Worm (Caenorhabditis elegans): ENCODE measurements around the gene W09H1.1.

DNA sequence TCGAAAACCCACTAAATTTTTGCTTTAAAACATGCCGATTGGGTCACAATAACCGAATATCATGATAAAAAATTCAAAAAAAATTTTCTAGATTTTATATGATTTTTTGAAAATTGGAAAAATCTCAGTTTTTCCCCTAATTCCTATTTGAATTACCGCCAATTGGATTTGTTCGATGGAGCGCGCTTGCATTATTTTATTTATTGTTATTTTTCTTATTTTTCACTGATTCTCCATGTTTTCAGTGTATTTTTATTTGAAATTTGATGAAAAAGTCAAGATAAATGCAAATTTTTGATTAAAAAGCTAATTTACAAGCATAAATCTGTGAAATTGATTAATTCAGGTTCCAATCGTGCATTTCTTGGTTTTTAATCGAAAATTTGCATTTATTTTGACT lies 6.7 kb upstream of the W09H1.1 start:
- TF ChIP-seq nhr-111 (GFP tag; optimal IDR thresholded peaks at IDR 0.05) = no peak
- no peak for TF ChIP-seq hlh-11 (tag; optimal IDR thresholded peaks at IDR 0.05)
- TF ChIP-seq daf-19 (GFP tag; conservative IDR thresholded peaks at IDR 0.05) = no peak
- no peak for TF ChIP-seq jun-1 (tag; optimal IDR thresholded peaks at IDR 0.05)
- TF ChIP-seq F44E2.7 (GFP tag; IDR thresholded peaks at IDR 0.05) = no peak
- TF ChIP-seq mdl-1 (tag; optimal IDR thresholded peaks at IDR 0.05) = no peak
- no peak for TF ChIP-seq ceh-28 (tag; optimal IDR thresholded peaks at IDR 0.05)
- no peak for TF ChIP-seq dve-1 (tag; optimal IDR thresholded peaks at IDR 0.05; ENCODE audit: insufficient read depth)
- no peak for TF ChIP-seq lir-3 (tag; optimal IDR thresholded peaks at IDR 0.05)
- TF ChIP-seq nhr-10 (tag; optimal IDR thresholded peaks at IDR 0.05) = no peak
- TF ChIP-seq lin-15B (tag; optimal IDR thresholded peaks at IDR 0.05) = no peak
- TF ChIP-seq F37D6.2 (tag; optimal IDR thresholded peaks at IDR 0.05) = no peak
